Worm (Caenorhabditis elegans): ENCODE data around the gene dod-21.
A peak's percentile ranks its signal among the peaks of the same experiment; 100 is the strongest.

The dod-21 gene

ce11 chrIV:12903687-12904086, 32.9 kb upstream of the dod-21 start:
- TF ChIP-seq ztf-7 (tag; optimal IDR thresholded peaks at IDR 0.05) (no peak), unc-62 (GFP tag; optimal IDR thresholded peaks at IDR 0.05 in 1 of 2) (no peak), unc-62 (tag; optimal IDR thresholded peaks at IDR 0.05) (no peak), pha-4 (GFP tag; IDR thresholded peaks at IDR 0.05) (no peak), pha-4 (tag; optimal IDR thresholded peaks at IDR 0.05) (no peak), pqm-1 (tag; optimal IDR thresholded peaks at IDR 0.05) (peak; percentile 71), hlh-11 (tag; optimal IDR thresholded peaks at IDR 0.05) (no peak), dmd-6 (GFP tag; IDR thresholded peaks at IDR 0.05) (peak; percentile 12; the same call in 1 of the 2 replicates), nhr-48 (tag; optimal IDR thresholded peaks at IDR 0.05) (no peak), nhr-28 (tag; optimal IDR thresholded peaks at IDR 0.05) (peak; percentile 38), ctbp-1 (GFP tag; IDR thresholded peaks at IDR 0.05) (no peak), daf-16 (GFP tag; optimal IDR thresholded peaks at IDR 0.05) (no peak), daf-16 (tag; optimal IDR thresholded peaks at IDR 0.05) (peak; percentile 25), dve-1 (tag; optimal IDR thresholded peaks at IDR 0.05; ENCODE audit: insufficient read depth) (peak; percentile 44)

ce11 chrIV:12906529-12906928, 30.0 kb upstream of the dod-21 start, which contains the start of gene K08D8.3:
Gene K08D8.3 (minus strand): TSS chrIV:12906659.
- TF ChIP-seq dmd-6 (GFP tag; IDR thresholded peaks at IDR 0.05) (peak; percentile 82), cey-2 (tag; optimal IDR thresholded peaks at IDR 0.05; ENCODE audit: borderline replicate concordance, insufficient read depth) (no peak), hif-1 (tag; optimal IDR thresholded peaks at IDR 0.05) (no peak), spr-1 (tag; optimal IDR thresholded peaks at IDR 0.05) (no peak), unc-39 (tag; optimal IDR thresholded peaks at IDR 0.05) (no peak), ctbp-1 (GFP tag; IDR thresholded peaks at IDR 0.05) (no peak), unc-62 (GFP tag; optimal IDR thresholded peaks at IDR 0.05 in 1 of 2) (no peak), unc-62 (tag; optimal IDR thresholded peaks at IDR 0.05) (no peak), lin-1 (GFP tag; IDR thresholded peaks at IDR 0.05) (no peak), ceh-20 (GFP tag; IDR thresholded peaks at IDR 0.05) (no peak), nhr-6 (tag; optimal IDR thresholded peaks at IDR 0.05) (no peak), ces-1 (GFP tag; optimal IDR thresholded peaks at IDR 0.05) (no peak), egl-27 (tag; optimal IDR thresholded peaks at IDR 0.05) (no peak), ceh-82 (tag; optimal IDR thresholded peaks at IDR 0.05) (no peak), dmd-9 (GFP tag; IDR thresholded peaks at IDR 0.05) (no peak), mep-1 (tag; optimal IDR thresholded peaks at IDR 0.05) (no peak), nhr-48 (tag; optimal IDR thresholded peaks at IDR 0.05) (no peak), ceh-32 (tag; optimal IDR thresholded peaks at IDR 0.05; ENCODE audit: poor library complexity) (no peak), lir-3 (tag; optimal IDR thresholded peaks at IDR 0.05) (no peak), ceh-28 (tag; optimal IDR thresholded peaks at IDR 0.05) (no peak), dmd-8 (GFP tag; IDR thresholded peaks at IDR 0.05) (no peak), lsy-2 (tag; optimal IDR thresholded peaks at IDR 0.05) (no peak), hlh-11 (tag; optimal IDR thresholded peaks at IDR 0.05) (peak; percentile 41), pha-4 (GFP tag; IDR thresholded peaks at IDR 0.05) (no peak), pha-4 (tag; optimal IDR thresholded peaks at IDR 0.05) (no peak), mes-2 (tag; optimal IDR thresholded peaks at IDR 0.05; ENCODE audit: poor library complexity, severe bottlenecking) (no peak), ZK337.2 (GFP tag; IDR thresholded peaks at IDR 0.05) (no peak), T20F7.1 (GFP tag; optimal IDR thresholded peaks at IDR 0.05) (no peak), daf-19 (GFP tag; conservative IDR thresholded peaks at IDR 0.05) (no peak), ztf-7 (tag; optimal IDR thresholded peaks at IDR 0.05) (no peak), lim-7 (GFP tag; IDR thresholded peaks at IDR 0.05) (no peak), lin-39 (tag; optimal IDR thresholded peaks at IDR 0.05) (no peak), nhr-10 (tag; optimal IDR thresholded peaks at IDR 0.05) (no peak), D1046.2 (GFP tag; IDR thresholded peaks at IDR 0.05) (no peak), daf-12 (tag; optimal IDR thresholded peaks at IDR 0.05) (no peak), nhr-77 (tag; optimal IDR thresholded peaks at IDR 0.05) (peak; percentile 36), fos-1 (tag; optimal IDR thresholded peaks at IDR 0.05) (no peak), zag-1 (tag; optimal IDR thresholded peaks at IDR 0.05) (no peak), hlh-30 (tag; optimal IDR thresholded peaks at IDR 0.05; ENCODE audit: insufficient read depth) (peak; percentile 34), daf-8 (GFP tag; IDR thresholded peaks at IDR 0.05) (no peak), zfp-2 (tag; optimal IDR thresholded peaks at IDR 0.05) (no peak), skn-1 (tag; optimal IDR thresholded peaks at IDR 0.05) (no peak), pqm-1 (tag; optimal IDR thresholded peaks at IDR 0.05) (peak; percentile 92), snpc-1.2 (GFP tag; IDR thresholded peaks at IDR 0.05) (no peak), nhr-42 (GFP tag; IDR thresholded peaks at IDR 0.05) (no peak), nhr-28 (tag; optimal IDR thresholded peaks at IDR 0.05) (peak; percentile 63)

Measured in whole organism, L4 larva.